Fruit fly (Drosophila melanogaster) whole organism, pupa: ENCODE results near the gene Nuak.

ENCODE experiments used
- CG10348 ChIP-seq: fragments of 200-800 bp; sonication (Bioruptor generic); IDR thresholded peaks from 2 replicates; pipeline ENCODE4 v1.3.6; 2022; ENCODE audit warnings: missing biosample characterization, missing genetic modification characterization
- CG12605 ChIP-seq: fragments of 200-800 bp; sonication (Bioruptor generic); IDR thresholded peaks from 2 replicates; pipeline ENCODE4 v1.3.6; 2022; ENCODE audit warnings: missing biosample characterization, missing genetic modification characterization
- CG13204 ChIP-seq: fragments of 200-800 bp; sonication (Bioruptor generic); optimal IDR thresholded peaks from 2 replicates; lab custom pipeline; 2018; ENCODE audit warnings: missing biosample characterization, mild to moderate bottlenecking, missing genetic modification characterization, moderate library complexity
- CG14655 ChIP-seq: fragments of 200-800 bp; sonication (Bioruptor generic); optimal IDR thresholded peaks from 3 replicates; lab custom pipeline; 2017; ENCODE audit warnings: mild to moderate bottlenecking, missing biosample characterization, missing genetic modification reagents, missing genetic modification characterization
- CG15710 ChIP-seq: fragments of 200-800 bp; sonication (Bioruptor generic); optimal IDR thresholded peaks from 2 replicates; lab custom pipeline; 2018; ENCODE audit warnings: missing biosample characterization, mild to moderate bottlenecking, missing genetic modification characterization, moderate library complexity
- CG17806 ChIP-seq: fragments of 200-800 bp; sonication (Bioruptor generic); optimal IDR thresholded peaks from 2 replicates; lab custom pipeline; 2018; ENCODE audit warnings: missing biosample characterization, mild to moderate bottlenecking, missing genetic modification characterization, moderate library complexity
- CG32121 ChIP-seq: fragments of 200-800 bp; sonication (Bioruptor generic); IDR thresholded peaks from 2 replicates; pipeline ENCODE4 v1.3.6; 2022; ENCODE audit warnings: missing biosample characterization, missing genetic modification characterization
- CG34367 ChIP-seq: fragments of 200-800 bp; sonication (Bioruptor generic); optimal IDR thresholded peaks from 2 replicates; lab custom pipeline; 2018; ENCODE audit warnings: missing biosample characterization, mild to moderate bottlenecking, missing genetic modification characterization
- CG4496 ChIP-seq: fragments of 200-800 bp; sonication (Bioruptor generic); IDR thresholded peaks from 3 replicates; pipeline ENCODE4 v1.3.6; 2022; ENCODE audit warnings: missing biosample characterization, missing genetic modification characterization
- CG8159 ChIP-seq: fragments of 200-800 bp; sonication (Bioruptor generic); optimal IDR thresholded peaks from 3 replicates; lab custom pipeline; 2018; ENCODE audit warnings: missing biosample characterization, mild to moderate bottlenecking, missing genetic modification characterization, moderate library complexity
- CG8301 ChIP-seq: fragments of 200-800 bp; sonication (Bioruptor generic); optimal IDR thresholded peaks from 2 replicates; lab custom pipeline; 2018; ENCODE audit warnings: missing biosample characterization, mild to moderate bottlenecking, missing genetic modification characterization
- CG9948 ChIP-seq: fragments of 200-800 bp; sonication (Bioruptor generic); optimal IDR thresholded peaks from 2 replicates; lab custom pipeline; 2018; ENCODE audit warnings: missing biosample characterization, mild to moderate bottlenecking, missing genetic modification characterization, moderate library complexity
- D1 ChIP-seq: fragments of 200-800 bp; sonication (Bioruptor generic); optimal IDR thresholded peaks from 2 replicates; lab custom pipeline; 2018; ENCODE audit warnings: missing biosample characterization, mild to moderate bottlenecking, missing genetic modification characterization, moderate library complexity
- EcR ChIP-seq: fragments of 200-800 bp; sonication (Bioruptor generic); optimal IDR thresholded peaks from 3 replicates; lab custom pipeline; 2019; ENCODE audit warnings: missing biosample characterization, missing genetic modification characterization, mild to moderate bottlenecking, moderate library complexity, missing genetic modification reagents
- Ets98B ChIP-seq: fragments of 200-800 bp; sonication (Bioruptor generic); IDR thresholded peaks from 2 replicates; pipeline ENCODE4 v1.3.6; 2022; ENCODE audit warnings: missing biosample characterization, missing genetic modification characterization
- Pif1A ChIP-seq: fragments of 200-800 bp; sonication (Bioruptor generic); optimal IDR thresholded peaks from 3 replicates; lab custom pipeline; 2016; ENCODE audit warnings: missing biosample characterization, missing genetic modification characterization
- Pif1B ChIP-seq: fragments of 200-800 bp; sonication (Bioruptor generic); optimal IDR thresholded peaks from 3 replicates; lab custom pipeline; 2016; ENCODE audit warnings: missing biosample characterization, missing genetic modification characterization
- Snoo ChIP-seq: fragments of 200-800 bp; sonication (Bioruptor generic); optimal IDR thresholded peaks from 3 replicates; lab custom pipeline; 2017; ENCODE audit warnings: missing biosample characterization, mild to moderate bottlenecking, missing genetic modification characterization, inconsistent platforms
- fd96Ca ChIP-seq: fragments of 200-800 bp; sonication (Bioruptor generic); IDR thresholded peaks from 3 replicates; pipeline ENCODE4 v1.3.6; 2022; ENCODE audit warnings: missing biosample characterization, missing genetic modification characterization
- gl ChIP-seq: fragments of 200-800 bp; sonication (Bioruptor generic); optimal IDR thresholded peaks from 2 replicates; lab custom pipeline; 2018; ENCODE audit warnings: missing biosample characterization, mild to moderate bottlenecking, missing genetic modification characterization
- rn ChIP-seq: fragments of 200-800 bp; sonication (Bioruptor generic); IDR thresholded peaks from 2 replicates; pipeline ENCODE4 v1.3.6; 2022; ENCODE audit warnings: missing biosample characterization, missing genetic modification characterization

The Nuak gene

DNA sequence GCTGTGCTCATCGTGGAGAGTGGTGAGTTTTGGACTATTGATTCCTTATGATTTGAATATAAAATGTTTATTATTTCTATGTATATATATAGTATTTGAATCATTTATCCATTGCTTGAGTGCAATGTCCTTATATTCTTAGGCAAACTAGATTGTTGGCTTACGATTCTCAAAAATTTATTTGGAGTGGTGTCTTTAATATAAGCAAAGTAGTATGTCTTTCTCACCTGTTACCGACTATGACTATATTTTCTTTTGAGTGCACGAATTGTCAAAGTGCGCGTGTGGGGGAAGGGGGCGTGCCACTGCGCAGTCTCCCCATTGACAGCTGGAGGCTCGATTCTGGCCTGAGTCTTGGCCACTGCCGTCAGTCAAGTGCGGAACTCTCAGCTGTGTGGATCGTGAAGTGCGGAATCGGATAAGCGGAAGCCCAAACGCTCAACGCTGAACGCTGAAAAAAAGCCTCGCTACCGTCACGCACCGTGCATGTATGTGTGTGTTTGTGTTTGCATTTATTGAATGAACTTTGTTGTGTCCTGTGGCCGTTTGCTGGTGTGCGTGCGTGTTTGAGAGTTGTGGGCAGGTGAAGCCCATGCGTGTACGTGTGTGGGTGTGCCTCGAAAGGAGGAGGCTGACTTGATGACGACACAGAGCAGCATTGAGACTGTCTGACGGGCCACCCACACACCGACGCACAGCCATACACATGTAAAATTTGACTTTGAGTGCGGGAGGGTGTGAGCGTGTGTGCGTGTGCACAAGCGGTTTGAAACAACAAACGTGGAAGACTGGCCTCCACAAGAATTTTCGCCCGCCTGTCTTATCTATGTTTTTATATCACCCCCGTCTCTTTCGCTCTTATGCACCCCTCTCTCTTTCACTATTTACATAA is 37.7 kb upstream of the Nuak start:
- no peak for TF ChIP-seq CG14655 (GFP tag; lab: Kevin White, UChicago)
- peak; percentile 19 for TF ChIP-seq CG13204
- TF ChIP-seq, all 21 proteins: peak for 1

DNA sequence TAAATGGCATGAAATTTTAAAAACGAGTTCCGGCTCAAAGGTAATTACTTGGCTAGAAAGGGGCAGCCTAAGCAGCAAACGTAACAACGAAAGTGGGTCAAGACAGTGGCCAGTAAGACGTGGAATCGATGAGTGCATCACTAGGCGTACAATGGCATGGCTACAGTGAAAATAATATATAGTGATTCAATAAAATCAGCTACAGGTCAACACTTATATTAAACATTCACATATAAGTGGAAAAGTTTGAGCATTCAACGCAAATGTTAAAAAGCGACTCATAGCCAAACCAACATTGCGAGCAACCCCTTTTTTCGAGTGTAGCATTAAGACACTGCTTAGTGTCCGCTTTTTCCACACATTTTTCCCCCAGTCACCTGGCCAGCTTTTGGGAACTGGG is 36.1 kb upstream of the Nuak start:
- TF ChIP-seq fd96Ca (GFP tag; lab: Robert Waterston, UW) (0 out of 3 replicates have a peak, but pooled peaks have one; percentile 46), CG13204 (no peak)

DNA sequence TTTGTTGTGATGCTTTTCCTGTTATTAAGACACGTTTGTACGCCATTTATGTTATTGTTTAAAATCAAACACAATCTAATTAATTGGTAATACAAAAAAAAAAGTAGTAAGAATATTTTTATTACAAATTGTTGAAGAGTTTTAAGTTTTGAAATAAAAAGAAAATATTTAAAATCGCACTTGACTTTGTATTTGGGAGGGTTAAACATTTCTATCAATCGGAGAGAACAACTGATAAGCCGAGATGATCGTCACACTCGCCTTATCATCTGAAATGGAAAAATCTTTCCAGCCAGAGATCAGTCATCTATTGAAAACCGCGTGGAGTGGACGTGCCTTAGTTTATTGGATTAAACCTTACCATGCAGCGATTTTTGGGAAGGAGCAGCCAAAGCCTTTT is 12.9 kb upstream of the Nuak start, which contains the start of gene CG3999:
Gene CG3999 (plus strand): TSS at position 301 of the 400 bp plus-strand sequence.
- TF ChIP-seq D1 (tag; lab: Kevin White, UChicago): no peak
- no peak for TF ChIP-seq CG12605 (GFP tag; lab: Robert Waterston, UW)
- TF ChIP-seq EcR (GFP tag; lab: Kevin White, UChicago): no peak
- TF ChIP-seq rn (GFP tag; lab: Robert Waterston, UW): no peak
- no peak for TF ChIP-seq fd96Ca (GFP tag; lab: Robert Waterston, UW)
- TF ChIP-seq Ets98B (GFP tag; lab: Robert Waterston, UW): no peak
- TF ChIP-seq CG15710: no peak
- no peak for TF ChIP-seq CG13204
- TF ChIP-seq CG10348 (GFP tag; lab: Robert Waterston, UW): no peak
- TF ChIP-seq Pif1A (GFP tag; lab: Kevin White, UChicago): no peak
- TF ChIP-seq CG34367 (tag; lab: Kevin White, UChicago): no peak
- no peak for TF ChIP-seq CG14655 (GFP tag; lab: Kevin White, UChicago)
- no peak for TF ChIP-seq Snoo (tag; lab: Kevin White, UChicago)
- no peak for TF ChIP-seq CG9948 (tag; lab: Kevin White, UChicago)
- TF ChIP-seq CG8301 (tag; lab: Kevin White, UChicago): no peak
- no peak for TF ChIP-seq CG8159

DNA sequence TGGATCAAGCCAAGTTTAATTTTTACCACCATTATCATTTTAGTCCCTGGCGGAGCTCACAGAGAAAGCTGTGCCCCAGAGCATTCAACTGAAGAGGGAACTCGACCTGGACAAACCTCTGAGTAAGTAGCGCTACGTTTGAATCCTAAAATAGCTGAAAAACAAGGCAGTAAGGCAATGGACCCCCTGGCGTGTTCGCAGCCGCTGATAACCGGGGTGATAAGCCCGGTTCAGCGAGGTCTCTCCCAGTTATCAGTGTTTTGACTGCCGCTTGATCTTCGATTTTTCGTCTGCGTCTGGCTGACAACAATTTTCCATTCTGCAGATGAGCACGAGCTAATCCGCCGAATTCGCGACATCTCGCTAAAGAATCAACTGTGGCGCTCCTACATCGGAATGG is 12.3 kb upstream of the Nuak start:
- no peak for TF ChIP-seq CG14655 (GFP tag; lab: Kevin White, UChicago)
- no peak for TF ChIP-seq CG9948 (tag; lab: Kevin White, UChicago)
- no peak for TF ChIP-seq CG4496 (GFP tag; lab: Robert Waterston, UW)
- TF ChIP-seq CG13204: no peak
- TF ChIP-seq CG32121 (GFP tag; lab: Robert Waterston, UW): no peak
- TF ChIP-seq Snoo (tag; lab: Kevin White, UChicago): no peak
- no peak for TF ChIP-seq CG12605 (GFP tag; lab: Robert Waterston, UW)
- TF ChIP-seq CG34367 (tag; lab: Kevin White, UChicago): no peak
- TF ChIP-seq CG10348 (GFP tag; lab: Robert Waterston, UW): no peak
- TF ChIP-seq fd96Ca (GFP tag; lab: Robert Waterston, UW): no peak
- no peak for TF ChIP-seq EcR (GFP tag; lab: Kevin White, UChicago)
- TF ChIP-seq CG17806 (tag; lab: Kevin White, UChicago): no peak
- no peak for TF ChIP-seq gl (tag; lab: Kevin White, UChicago)

DNA sequence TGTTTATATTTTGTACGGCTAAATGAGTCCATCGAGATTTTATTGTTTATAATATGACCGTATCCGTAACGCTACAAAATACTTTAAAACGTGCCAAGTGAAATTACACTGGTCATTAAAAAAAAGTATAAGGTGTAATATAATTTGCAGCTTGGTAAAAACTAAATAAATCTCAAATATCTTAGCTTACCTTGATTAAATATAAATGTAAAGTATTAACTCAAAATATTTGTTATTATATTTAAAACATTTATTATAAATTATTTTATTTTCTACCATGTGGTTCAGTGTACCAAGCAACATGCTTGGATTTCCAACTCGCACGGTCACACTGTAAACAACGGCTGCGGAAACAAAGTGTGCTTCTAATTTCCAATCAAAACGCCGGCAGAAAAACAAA is 2.3 kb upstream of the Nuak start, which contains the start of the genes Sirt6 and pont:
Gene Sirt6 (minus strand): TSS at position 50 of the 400 bp plus-strand sequence.
Gene pont (plus strand): TSS at position 324 of the 400 bp plus-strand sequence.
- TF ChIP-seq D1 (tag; lab: Kevin White, UChicago): peak; percentile 88
- TF ChIP-seq CG15710: peak; percentile 96
- peak; percentile 91 for TF ChIP-seq CG34367 (tag; lab: Kevin White, UChicago)
- TF ChIP-seq CG32121 (GFP tag; lab: Robert Waterston, UW): no peak
- peak; percentile 41 for TF ChIP-seq EcR (GFP tag; lab: Kevin White, UChicago)
- TF ChIP-seq rn (GFP tag; lab: Robert Waterston, UW): no peak
- peak; percentile 92 for TF ChIP-seq Snoo (tag; lab: Kevin White, UChicago)
- TF ChIP-seq CG14655 (GFP tag; lab: Kevin White, UChicago): peak; percentile 94
- peak; percentile 72 for TF ChIP-seq Pif1B
- TF ChIP-seq gl (tag; lab: Kevin White, UChicago): peak; percentile 62
- TF ChIP-seq CG8301 (tag; lab: Kevin White, UChicago): peak; percentile 91
- TF ChIP-seq CG4496 (GFP tag; lab: Robert Waterston, UW): no peak
- TF ChIP-seq CG17806 (tag; lab: Kevin White, UChicago): peak; percentile 95
- TF ChIP-seq CG12605 (GFP tag; lab: Robert Waterston, UW): no peak
- peak; percentile 69 for TF ChIP-seq Pif1A (GFP tag; lab: Kevin White, UChicago)
- peak; percentile 33 for TF ChIP-seq CG13204
- no peak for TF ChIP-seq CG10348 (GFP tag; lab: Robert Waterston, UW)
- TF ChIP-seq CG8159: peak; percentile 97
- TF ChIP-seq CG9948 (tag; lab: Kevin White, UChicago): peak; percentile 96
